Worm (Caenorhabditis elegans) whole organism, early embryonic: Measurements from ENCODE around the gene elt-4.

ENCODE experiments used
- ama-1 ChIP-seq: fragments of 150-350 bp; optimal IDR thresholded peaks from 2 replicates; lab custom pipeline; 2014
- ets-7 ChIP-seq: sonication (generic microtip); optimal IDR thresholded peaks from 2 replicates; lab custom pipeline; 2016; ENCODE audit warnings: missing genotype, missing genetic modification characterization, missing compliant biosample characterization
- hmg-4 ChIP-seq: fragments of 200-800 bp; sonication (Bioruptor generic); optimal IDR thresholded peaks from 2 replicates; lab custom pipeline; 2018; ENCODE audit warnings: mild to moderate bottlenecking, missing genetic modification characterization, missing compliant biosample characterization
- hnd-1 ChIP-seq: sonication (generic microtip); optimal IDR thresholded peaks from 2 replicates; lab custom pipeline; 2016; ENCODE audit warnings: missing genetic modification characterization, missing compliant biosample characterization
- pes-1 ChIP-seq: fragments of 200-800 bp; sonication (Bioruptor generic); IDR thresholded peaks from 2 replicates; pipeline ENCODE4 v1.3.6; 2022; ENCODE audit warnings: missing genetic modification reagents, missing genetic modification characterization, missing compliant biosample characterization
- tra-4 ChIP-seq: sonication (generic microtip); optimal IDR thresholded peaks from 2 replicates; lab custom pipeline; 2017; ENCODE audit warnings: missing genetic modification characterization, missing compliant biosample characterization

- TF ChIP-seq hnd-1 (tag; lab: Kevin White, UChicago) (no peak), ama-1 (no peak), hmg-4 (GFP tag; lab: Kevin White, UChicago) (no peak), tra-4 (tag; lab: Kevin White, UChicago) (no peak), pes-1 (GFP tag; lab: Robert Waterston, UW) (no peak), ets-7 (tag; lab: Kevin White, UChicago) (no peak)
Observed at ce11 chrX:10444705-10445104, 30.6 kb upstream of the elt-4 start, which contains the start of gene C39B10.4.
